Fruit fly (Drosophila melanogaster) whole organism, embryonic: ENCODE measurements around the gene dlg1.

ENCODE experiments used
- Abd-B ChIP-seq: fragments of 200-800 bp; sonication (Bioruptor generic); optimal IDR thresholded peaks from 2 replicates; lab custom pipeline; 2018; ENCODE audit warnings: missing biosample characterization, mild to moderate bottlenecking, missing genetic modification characterization, moderate library complexity
- Ada2b ChIP-seq: fragments of 200-800 bp; sonication (Bioruptor generic); IDR thresholded peaks from 2 replicates; pipeline ENCODE4 v1.3.6; 2022; ENCODE audit warnings: missing biosample characterization, missing genetic modification characterization
- CG10274 ChIP-seq: fragments of 200-800 bp; sonication (Bioruptor generic); optimal IDR thresholded peaks from 3 replicates; lab custom pipeline; 2017; ENCODE audit warnings: missing biosample characterization, mild to moderate bottlenecking, missing genetic modification characterization
- CG10543 ChIP-seq: fragments of 200-800 bp; sonication (Bioruptor generic); optimal IDR thresholded peaks from 3 replicates; lab custom pipeline; 2017; ENCODE audit warnings: missing biosample characterization, mild to moderate bottlenecking, missing genetic modification characterization, moderate library complexity
- CG10565 ChIP-seq: fragments of 200-800 bp; sonication (Bioruptor generic); optimal IDR thresholded peaks from 3 replicates; lab custom pipeline; 2016; ENCODE audit warnings: missing biosample characterization, mild to moderate bottlenecking, missing genetic modification characterization
- CG11504 ChIP-seq: fragments of 200-800 bp; sonication (Bioruptor generic); optimal IDR thresholded peaks from 3 replicates; lab custom pipeline; 2019; ENCODE audit warnings: missing biosample characterization, mild to moderate bottlenecking, missing genetic modification characterization, moderate library complexity
- CG13123 ChIP-seq: fragments of 200-800 bp; sonication (Bioruptor generic); optimal IDR thresholded peaks from 2 replicates; lab custom pipeline; 2016; ENCODE audit warnings: missing biosample characterization, missing genetic modification characterization
- CG14014 ChIP-seq: fragments of 200-800 bp; sonication (Bioruptor generic); IDR thresholded peaks from 2 replicates; pipeline ENCODE4 v1.3.6; 2022; ENCODE audit warnings: missing biosample characterization, missing genetic modification characterization
- CG14050 ChIP-seq: fragments of 200-800 bp; sonication (Bioruptor generic); IDR thresholded peaks from 3 replicates; pipeline ENCODE4 v1.3.6; 2022; ENCODE audit warnings: missing biosample characterization, missing genetic modification characterization
- CG1603 ChIP-seq: fragments of 200-800 bp; sonication (Bioruptor generic); optimal IDR thresholded peaks from 2 replicates; lab custom pipeline; 2019; ENCODE audit warnings: missing biosample characterization, mild to moderate bottlenecking, missing genetic modification characterization, moderate library complexity
- CG3065 ChIP-seq: fragments of 200-800 bp; sonication (Bioruptor generic); optimal IDR thresholded peaks from 2 replicates; lab custom pipeline; 2016; ENCODE audit warnings: missing biosample characterization, missing genetic modification characterization
- CG34376 ChIP-seq: fragments of 200-800 bp; sonication (Bioruptor generic); optimal IDR thresholded peaks from 2 replicates; lab custom pipeline; 2018; ENCODE audit warnings: missing biosample characterization, mild to moderate bottlenecking, missing genetic modification characterization
- CG4404 ChIP-seq: fragments of 200-800 bp; sonication (Bioruptor generic); IDR thresholded peaks from 2 replicates; pipeline ENCODE4 v1.3.6; 2022; ENCODE audit warnings: missing biosample characterization, missing genetic modification characterization
- CG4707 ChIP-seq: fragments of 200-800 bp; sonication (Bioruptor generic); optimal IDR thresholded peaks from 2 replicates; lab custom pipeline; 2018; ENCODE audit warnings: missing biosample characterization, mild to moderate bottlenecking, missing genetic modification characterization, moderate library complexity
- CG6689 ChIP-seq: fragments of 200-800 bp; sonication (Bioruptor generic); IDR thresholded peaks from 2 replicates; pipeline ENCODE4 v1.3.6; 2022; ENCODE audit warnings: missing biosample characterization, missing genetic modification characterization
- CG8359 ChIP-seq: fragments of 200-800 bp; sonication (Bioruptor generic); optimal IDR thresholded peaks from 2 replicates; lab custom pipeline; 2017; ENCODE audit warnings: missing biosample characterization, mild to moderate bottlenecking, missing genetic modification characterization, borderline replicate concordance
- CG8388 ChIP-seq: fragments of 200-800 bp; sonication (Bioruptor generic); optimal IDR thresholded peaks from 2 replicates; lab custom pipeline; 2019; ENCODE audit warnings: missing biosample characterization, mild to moderate bottlenecking, missing genetic modification characterization, moderate library complexity
- CG8944 ChIP-seq: fragments of 200-800 bp; sonication (Bioruptor generic); optimal IDR thresholded peaks from 3 replicates; lab custom pipeline; 2016; ENCODE audit warnings: missing biosample characterization, missing genetic modification characterization
- CG9609 ChIP-seq: fragments of 200-800 bp; sonication (Bioruptor generic); optimal IDR thresholded peaks from 3 replicates; lab custom pipeline; 2016; ENCODE audit warnings: missing biosample characterization, missing genetic modification characterization
- CTCF ChIP-seq: fragments of 200-800 bp; sonication (Bioruptor generic); optimal IDR thresholded peaks from 2 replicates; lab custom pipeline; 2017; ENCODE audit warnings: missing biosample characterization, mild to moderate bottlenecking, missing genetic modification characterization, moderate library complexity
- D19B ChIP-seq: fragments of 200-800 bp; sonication (Bioruptor generic); optimal IDR thresholded peaks from 2 replicates; lab custom pipeline; 2017; ENCODE audit warnings: missing biosample characterization, mild to moderate bottlenecking, missing genetic modification characterization
- Dek ChIP-seq: fragments of 200-800 bp; sonication (Bioruptor generic); optimal IDR thresholded peaks from 3 replicates; lab custom pipeline; 2019; ENCODE audit warnings: missing biosample characterization, mild to moderate bottlenecking, missing genetic modification characterization, moderate library complexity
- Dip3 ChIP-seq: fragments of 200-800 bp; sonication (Bioruptor generic); optimal IDR thresholded peaks from 3 replicates; lab custom pipeline; 2016; ENCODE audit warnings: missing biosample characterization, missing genetic modification characterization
- Doc3 ChIP-seq: fragments of 200-800 bp; sonication (Bioruptor generic); IDR thresholded peaks from 3 replicates; pipeline ENCODE4 v1.3.6; 2022; ENCODE audit warnings: missing biosample characterization, missing genetic modification characterization; ENCODE audit not compliant: partially characterized antibody
- Ets65A ChIP-seq: fragments of 200-800 bp; sonication (Bioruptor generic); peaks from one replicate; lab custom pipeline; 2016; ENCODE audit warnings: missing biosample characterization, missing genetic modification characterization
- Hr51 ChIP-seq, 2 experiments: fragments of 200-800 bp; sonication (Bioruptor generic); optimal IDR thresholded peaks; 2 replicates in 1 of 2; 3 replicates in 1 of 2; lab custom pipeline; 2016 to 2018; ENCODE audit warnings: missing biosample characterization in 2 of 2, missing genetic modification characterization in 2 of 2, mild to moderate bottlenecking in 1 of 2, moderate library complexity in 1 of 2
- Nf-YC ChIP-seq: fragments of 200-800 bp; optimal IDR thresholded peaks from 3 replicates; lab custom pipeline; 2019; ENCODE audit warnings: missing biosample characterization, mild to moderate bottlenecking, missing genetic modification characterization, moderate library complexity
- Pdp1 ChIP-seq, 2 experiments: fragments of 200-800 bp; sonication (Bioruptor generic); optimal IDR thresholded peaks; 3 replicates each; lab custom pipeline; 2016; ENCODE audit warnings: missing biosample characterization in 2 of 2, missing genetic modification characterization in 2 of 2, mild to moderate bottlenecking in 1 of 2, moderate library complexity in 1 of 2
- Sin3A ChIP-seq: fragments of >200 bp; optimal IDR thresholded peaks from 2 replicates; lab custom pipeline; 2018
- ab ChIP-seq: fragments of 200-800 bp; sonication (Bioruptor generic); optimal IDR thresholded peaks from 2 replicates; lab custom pipeline; 2016; ENCODE audit warnings: missing biosample characterization, missing genetic modification characterization
- btn ChIP-seq: fragments of 200-800 bp; sonication (Bioruptor generic); optimal IDR thresholded peaks from 2 replicates; lab custom pipeline; 2016; ENCODE audit warnings: missing biosample characterization, missing genetic modification characterization
- ci ChIP-seq: fragments of 200-800 bp; sonication (Bioruptor generic); IDR thresholded peaks from 3 replicates; pipeline ENCODE4 v1.3.6; 2022; ENCODE audit warnings: missing biosample characterization, missing genetic modification characterization
- dan ChIP-seq: fragments of 200-800 bp; sonication (Bioruptor generic); IDR thresholded peaks from 2 replicates; pipeline ENCODE4 v1.3.6; 2022; ENCODE audit warnings: missing biosample characterization, missing genetic modification characterization
- dm ChIP-seq: fragments of 200-800 bp; sonication (Bioruptor generic); optimal IDR thresholded peaks from 3 replicates; lab custom pipeline; 2016; ENCODE audit warnings: missing biosample characterization, missing genetic modification characterization
- ems ChIP-seq: fragments of 200-800 bp; sonication (Bioruptor generic); optimal IDR thresholded peaks from 3 replicates; lab custom pipeline; 2016; ENCODE audit warnings: missing biosample characterization, missing genetic modification characterization
- fu2 ChIP-seq: fragments of 200-800 bp; sonication (Bioruptor generic); optimal IDR thresholded peaks from 2 replicates; lab custom pipeline; 2016; ENCODE audit warnings: missing biosample characterization, missing genetic modification characterization
- gcm ChIP-seq: fragments of 200-800 bp; sonication (Bioruptor generic); optimal IDR thresholded peaks from 2 replicates; lab custom pipeline; 2019; ENCODE audit warnings: missing biosample characterization, mild to moderate bottlenecking, missing genetic modification characterization, moderate library complexity
- gfzf ChIP-seq: fragments of 200-800 bp; sonication (Bioruptor generic); optimal IDR thresholded peaks from 2 replicates; lab custom pipeline; 2016; ENCODE audit warnings: missing biosample characterization, mild to moderate bottlenecking, missing genetic modification characterization, moderate library complexity
- insv ChIP-seq, 2 experiments: fragments of 200-800 bp; sonication (Bioruptor generic); optimal IDR thresholded peaks; 3 replicates each; lab custom pipeline; 2016 to 2018; ENCODE audit warnings: missing biosample characterization in 2 of 2, missing genetic modification characterization in 2 of 2
- kay ChIP-seq: fragments of 200-800 bp; sonication (Bioruptor generic); optimal IDR thresholded peaks from 2 replicates; lab custom pipeline; 2016; ENCODE audit warnings: missing biosample characterization, missing genetic modification characterization
- mld ChIP-seq: fragments of 200-800 bp; sonication (Bioruptor generic); IDR thresholded peaks from 3 replicates; pipeline ENCODE4 v1.3.6; 2022; ENCODE audit warnings: missing biosample characterization, missing genetic modification characterization; ENCODE audit not compliant: partially characterized antibody
- oc ChIP-seq: fragments of 200-800 bp; sonication (Bioruptor generic); optimal IDR thresholded peaks from 2 replicates; lab custom pipeline; 2018; ENCODE audit warnings: missing biosample characterization, mild to moderate bottlenecking, missing genetic modification characterization, moderate library complexity
- pfk ChIP-seq: fragments of 200-800 bp; sonication (Bioruptor generic); optimal IDR thresholded peaks from 2 replicates; lab custom pipeline; 2018; ENCODE audit warnings: missing biosample characterization, mild to moderate bottlenecking, missing genetic modification characterization, moderate library complexity
- pum ChIP-seq: fragments of 200-800 bp; sonication (Bioruptor generic); optimal IDR thresholded peaks from 2 replicates; lab custom pipeline; 2016; ENCODE audit warnings: missing biosample characterization, missing genetic modification characterization
- run ChIP-seq: fragments of 200-800 bp; sonication (Bioruptor generic); optimal IDR thresholded peaks from 3 replicates; lab custom pipeline; 2018; ENCODE audit warnings: missing biosample characterization, mild to moderate bottlenecking, missing genetic modification characterization
- ssp ChIP-seq: fragments of 200-800 bp; sonication (Bioruptor generic); IDR thresholded peaks from 2 replicates; pipeline ENCODE4 v1.3.6; 2022; ENCODE audit warnings: missing biosample characterization, missing genetic modification characterization
- tgo ChIP-seq: fragments of 200-800 bp; sonication (Bioruptor generic); IDR thresholded peaks from 3 replicates; pipeline ENCODE4 v1.3.6; 2022; ENCODE audit warnings: missing biosample characterization, missing genetic modification characterization
- ttk ChIP-seq: fragments of 200-800 bp; sonication (Bioruptor generic); IDR thresholded peaks from 2 replicates; pipeline ENCODE4 v2.1.2; 2022; ENCODE audit warnings: missing biosample characterization, missing genetic modification characterization
- usp ChIP-seq: fragments of >200 bp; optimal IDR thresholded peaks from 2 replicates; lab custom pipeline; 2017; ENCODE audit warnings: missing biosample characterization, missing genetic modification characterization
- vfl ChIP-seq: fragments of 200-800 bp; sonication (Bioruptor generic); optimal IDR thresholded peaks from 2 replicates; lab custom pipeline; 2016; ENCODE audit warnings: missing biosample characterization, missing genetic modification characterization
- zf30C ChIP-seq: fragments of 200-800 bp; sonication (Bioruptor generic); optimal IDR thresholded peaks from 3 replicates; lab custom pipeline; 2018; ENCODE audit warnings: missing biosample characterization, mild to moderate bottlenecking, missing genetic modification characterization

Gene dlg1

dm6 chrX:11450406-11450805 is 80.9 kb downstream of the dlg1 start (continued):
- TF ChIP-seq D19B (GFP tag; lab: Kevin White, UChicago): no peak
- TF ChIP-seq CG11504 (tag; lab: Kevin White, UChicago): peak; percentile 37
- TF ChIP-seq CG8944 (GFP tag; lab: Kevin White, UChicago): no peak
- no peak for TF ChIP-seq CG4707 (GFP tag; lab: Kevin White, UChicago)
- no peak for TF ChIP-seq gcm
- peak; percentile 87 for TF ChIP-seq Ets65A
- TF ChIP-seq ci (GFP tag; lab: Robert Waterston, UW): peak; percentile 41; the same call in 1 of the 3 replicates
- TF ChIP-seq Doc3: no peak
- no peak for TF ChIP-seq CG8359 (GFP tag; lab: Kevin White, UChicago)
- peak; percentile 29; the same call in 1 of the 3 replicates for TF ChIP-seq tgo (GFP tag; lab: Robert Waterston, UW)
- no peak for TF ChIP-seq zf30C (GFP tag; lab: Kevin White, UChicago)
- TF ChIP-seq Pdp1 (GFP tag; optimal IDR thresholded peaks at IDR 0.05; lab: Kevin White, UChicago): no peak
- TF ChIP-seq CG6689: no peak
- no peak for TF ChIP-seq ssp (GFP tag; lab: Robert Waterston, UW)

- TF ChIP-seq CG14050: peak; percentile 42; the same call in 2 of the 3 replicates
- TF ChIP-seq Abd-B (GFP tag; lab: Kevin White, UChicago): no peak
- TF ChIP-seq Ada2b (GFP tag; lab: Robert Waterston, UW): peak; percentile 64
- TF ChIP-seq dan (GFP tag; lab: Robert Waterston, UW): no peak
- TF ChIP-seq pfk (GFP tag; lab: Kevin White, UChicago): no peak
- no peak for TF ChIP-seq oc (tag; lab: Kevin White, UChicago)
- TF ChIP-seq CG14014: peak; percentile 59
- no peak for TF ChIP-seq mld (GFP tag; lab: Robert Waterston, UW)
- no peak for TF ChIP-seq CG3065
- peak; percentile 7 for TF ChIP-seq kay (GFP tag; lab: Kevin White, UChicago)
- TF ChIP-seq CG10543: no peak
- TF ChIP-seq CG4404 (GFP tag; lab: Robert Waterston, UW): 0 out of 2 replicates have a peak, but pooled peaks have one; percentile 33
- TF ChIP-seq gcm: no peak
- TF ChIP-seq CTCF (GFP tag; lab: Kevin White, UChicago): no peak
- no peak for TF ChIP-seq vfl (GFP tag; lab: Kevin White, UChicago)
- TF ChIP-seq CG13123 (GFP tag; lab: Kevin White, UChicago): no peak
- no peak for TF ChIP-seq pum
- peak; percentile 64 for TF ChIP-seq CG1603 (tag; lab: Kevin White, UChicago)
- no peak for TF ChIP-seq CG34376 (GFP tag; lab: Kevin White, UChicago)
- TF ChIP-seq CG10274: peak; percentile 9
- TF ChIP-seq usp (GFP tag; lab: Kevin White, UChicago): no peak
- no peak for TF ChIP-seq ems (GFP tag; lab: Kevin White, UChicago)
- TF ChIP-seq run (tag; lab: Kevin White, UChicago): no peak
- TF ChIP-seq gfzf (GFP tag; lab: Kevin White, UChicago): no peak
- TF ChIP-seq Hr51 (GFP tag; optimal IDR thresholded peaks at IDR 0.05; lab: Kevin White, UChicago): peak; percentile 27 to 65
- TF ChIP-seq Dip3 (GFP tag; lab: Kevin White, UChicago): peak; percentile 63
- TF ChIP-seq fu2 (GFP tag; lab: Kevin White, UChicago): peak; percentile 19
- TF ChIP-seq dm: no peak
- no peak for TF ChIP-seq CG10565
- no peak for TF ChIP-seq Sin3A
- peak; percentile 20 for TF ChIP-seq Nf-YC (tag; lab: Kevin White, UChicago)
- TF ChIP-seq ttk (GFP tag; lab: Robert Waterston, UW): no peak
- TF ChIP-seq ab (GFP tag; lab: Kevin White, UChicago): no peak
- TF ChIP-seq Dek (tag; lab: Kevin White, UChicago): peak; percentile 53
- no peak for TF ChIP-seq CG9609
- no peak for TF ChIP-seq insv (GFP tag; optimal IDR thresholded peaks at IDR 0.05; lab: Kevin White, UChicago)
- no peak for TF ChIP-seq btn (GFP tag; lab: Kevin White, UChicago)
- TF ChIP-seq CG8388: no peak
Measured at dm6 chrX:11451027-11451572, 81.6 kb downstream of the dlg1 start.
